Fruit fly (Drosophila melanogaster) whole organism, pupa: ENCODE measurements around the gene Ser7.
A peak's percentile ranks its signal among the peaks of the same experiment; 100 is the strongest.

Source experiments
- CG10348 ChIP-seq: fragments of 200-800 bp; sonication (Bioruptor generic); IDR thresholded peaks from 2 replicates; pipeline ENCODE4 v1.3.6; 2022; ENCODE audit warnings: missing biosample characterization, missing genetic modification characterization
- CG12605 ChIP-seq: fragments of 200-800 bp; sonication (Bioruptor generic); IDR thresholded peaks from 2 replicates; pipeline ENCODE4 v1.3.6; 2022; ENCODE audit warnings: missing biosample characterization, missing genetic modification characterization
- CG13204 ChIP-seq: fragments of 200-800 bp; sonication (Bioruptor generic); optimal IDR thresholded peaks from 2 replicates; lab custom pipeline; 2018; ENCODE audit warnings: missing biosample characterization, mild to moderate bottlenecking, missing genetic modification characterization, moderate library complexity
- CG14655 ChIP-seq: fragments of 200-800 bp; sonication (Bioruptor generic); optimal IDR thresholded peaks from 3 replicates; lab custom pipeline; 2017; ENCODE audit warnings: mild to moderate bottlenecking, missing biosample characterization, missing genetic modification reagents, missing genetic modification characterization
- CG15710 ChIP-seq: fragments of 200-800 bp; sonication (Bioruptor generic); optimal IDR thresholded peaks from 2 replicates; lab custom pipeline; 2018; ENCODE audit warnings: missing biosample characterization, mild to moderate bottlenecking, missing genetic modification characterization, moderate library complexity
- CG17806 ChIP-seq: fragments of 200-800 bp; sonication (Bioruptor generic); optimal IDR thresholded peaks from 2 replicates; lab custom pipeline; 2018; ENCODE audit warnings: missing biosample characterization, mild to moderate bottlenecking, missing genetic modification characterization, moderate library complexity
- CG32121 ChIP-seq: fragments of 200-800 bp; sonication (Bioruptor generic); IDR thresholded peaks from 2 replicates; pipeline ENCODE4 v1.3.6; 2022; ENCODE audit warnings: missing biosample characterization, missing genetic modification characterization
- CG34367 ChIP-seq: fragments of 200-800 bp; sonication (Bioruptor generic); optimal IDR thresholded peaks from 2 replicates; lab custom pipeline; 2018; ENCODE audit warnings: missing biosample characterization, mild to moderate bottlenecking, missing genetic modification characterization
- CG4496 ChIP-seq: fragments of 200-800 bp; sonication (Bioruptor generic); IDR thresholded peaks from 3 replicates; pipeline ENCODE4 v1.3.6; 2022; ENCODE audit warnings: missing biosample characterization, missing genetic modification characterization
- CG8159 ChIP-seq: fragments of 200-800 bp; sonication (Bioruptor generic); optimal IDR thresholded peaks from 3 replicates; lab custom pipeline; 2018; ENCODE audit warnings: missing biosample characterization, mild to moderate bottlenecking, missing genetic modification characterization, moderate library complexity
- CG8301 ChIP-seq: fragments of 200-800 bp; sonication (Bioruptor generic); optimal IDR thresholded peaks from 2 replicates; lab custom pipeline; 2018; ENCODE audit warnings: missing biosample characterization, mild to moderate bottlenecking, missing genetic modification characterization
- CG9948 ChIP-seq: fragments of 200-800 bp; sonication (Bioruptor generic); optimal IDR thresholded peaks from 2 replicates; lab custom pipeline; 2018; ENCODE audit warnings: missing biosample characterization, mild to moderate bottlenecking, missing genetic modification characterization, moderate library complexity
- D1 ChIP-seq: fragments of 200-800 bp; sonication (Bioruptor generic); optimal IDR thresholded peaks from 2 replicates; lab custom pipeline; 2018; ENCODE audit warnings: missing biosample characterization, mild to moderate bottlenecking, missing genetic modification characterization, moderate library complexity
- EcR ChIP-seq: fragments of 200-800 bp; sonication (Bioruptor generic); optimal IDR thresholded peaks from 3 replicates; lab custom pipeline; 2019; ENCODE audit warnings: missing biosample characterization, missing genetic modification characterization, mild to moderate bottlenecking, moderate library complexity, missing genetic modification reagents
- Ets98B ChIP-seq: fragments of 200-800 bp; sonication (Bioruptor generic); IDR thresholded peaks from 2 replicates; pipeline ENCODE4 v1.3.6; 2022; ENCODE audit warnings: missing biosample characterization, missing genetic modification characterization
- Pif1A ChIP-seq: fragments of 200-800 bp; sonication (Bioruptor generic); optimal IDR thresholded peaks from 3 replicates; lab custom pipeline; 2016; ENCODE audit warnings: missing biosample characterization, missing genetic modification characterization
- Pif1B ChIP-seq: fragments of 200-800 bp; sonication (Bioruptor generic); optimal IDR thresholded peaks from 3 replicates; lab custom pipeline; 2016; ENCODE audit warnings: missing biosample characterization, missing genetic modification characterization
- Snoo ChIP-seq: fragments of 200-800 bp; sonication (Bioruptor generic); optimal IDR thresholded peaks from 3 replicates; lab custom pipeline; 2017; ENCODE audit warnings: missing biosample characterization, mild to moderate bottlenecking, missing genetic modification characterization, inconsistent platforms
- fd96Ca ChIP-seq: fragments of 200-800 bp; sonication (Bioruptor generic); IDR thresholded peaks from 3 replicates; pipeline ENCODE4 v1.3.6; 2022; ENCODE audit warnings: missing biosample characterization, missing genetic modification characterization
- gl ChIP-seq: fragments of 200-800 bp; sonication (Bioruptor generic); optimal IDR thresholded peaks from 2 replicates; lab custom pipeline; 2018; ENCODE audit warnings: missing biosample characterization, mild to moderate bottlenecking, missing genetic modification characterization
- rn ChIP-seq: fragments of 200-800 bp; sonication (Bioruptor generic); IDR thresholded peaks from 2 replicates; pipeline ENCODE4 v1.3.6; 2022; ENCODE audit warnings: missing biosample characterization, missing genetic modification characterization

The Ser7 gene

DNA sequence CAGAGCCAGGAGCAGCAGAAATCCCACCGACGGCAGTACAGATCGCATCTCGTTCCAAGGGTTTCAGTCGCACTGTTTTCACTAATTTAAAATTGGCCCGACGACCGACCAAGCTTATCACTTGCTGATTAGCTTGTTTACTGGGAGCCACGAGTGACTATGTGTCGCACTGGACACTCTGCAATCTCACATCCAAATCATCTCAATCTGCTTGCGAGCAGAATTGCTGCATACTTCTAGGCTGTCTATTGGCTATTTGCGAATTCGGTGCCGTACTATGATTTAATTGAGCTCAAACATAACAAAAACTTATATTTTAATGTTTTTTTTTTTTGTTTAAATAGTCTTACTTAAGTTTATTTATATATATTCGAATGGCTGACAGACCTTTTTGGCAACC lies 8.9 kb downstream of the Ser7 start, which contains the start of gene CG32695:
CG32695 (minus strand) TSS at position 141 of the 400 bp plus-strand sequence.
- no peak for TF ChIP-seq Pif1B (GFP tag; lab: Kevin White, UChicago)
- TF ChIP-seq D1 (tag; lab: Kevin White, UChicago) = no peak
- TF ChIP-seq CG4496 (GFP tag; lab: Robert Waterston, UW) = no peak
- TF ChIP-seq Ets98B = no peak
- no peak for TF ChIP-seq CG17806
- TF ChIP-seq gl (tag; lab: Kevin White, UChicago) = no peak
- TF ChIP-seq CG15710 = no peak
- no peak for TF ChIP-seq CG13204 (GFP tag; lab: Kevin White, UChicago)
- no peak for TF ChIP-seq EcR (GFP tag; lab: Kevin White, UChicago)
- no peak for TF ChIP-seq Snoo (tag; lab: Kevin White, UChicago)
- no peak for TF ChIP-seq CG12605 (GFP tag; lab: Robert Waterston, UW)
- no peak for TF ChIP-seq CG10348 (GFP tag; lab: Robert Waterston, UW)
- no peak for TF ChIP-seq rn (GFP tag; lab: Robert Waterston, UW)
- TF ChIP-seq CG9948 (tag; lab: Kevin White, UChicago) = no peak

DNA sequence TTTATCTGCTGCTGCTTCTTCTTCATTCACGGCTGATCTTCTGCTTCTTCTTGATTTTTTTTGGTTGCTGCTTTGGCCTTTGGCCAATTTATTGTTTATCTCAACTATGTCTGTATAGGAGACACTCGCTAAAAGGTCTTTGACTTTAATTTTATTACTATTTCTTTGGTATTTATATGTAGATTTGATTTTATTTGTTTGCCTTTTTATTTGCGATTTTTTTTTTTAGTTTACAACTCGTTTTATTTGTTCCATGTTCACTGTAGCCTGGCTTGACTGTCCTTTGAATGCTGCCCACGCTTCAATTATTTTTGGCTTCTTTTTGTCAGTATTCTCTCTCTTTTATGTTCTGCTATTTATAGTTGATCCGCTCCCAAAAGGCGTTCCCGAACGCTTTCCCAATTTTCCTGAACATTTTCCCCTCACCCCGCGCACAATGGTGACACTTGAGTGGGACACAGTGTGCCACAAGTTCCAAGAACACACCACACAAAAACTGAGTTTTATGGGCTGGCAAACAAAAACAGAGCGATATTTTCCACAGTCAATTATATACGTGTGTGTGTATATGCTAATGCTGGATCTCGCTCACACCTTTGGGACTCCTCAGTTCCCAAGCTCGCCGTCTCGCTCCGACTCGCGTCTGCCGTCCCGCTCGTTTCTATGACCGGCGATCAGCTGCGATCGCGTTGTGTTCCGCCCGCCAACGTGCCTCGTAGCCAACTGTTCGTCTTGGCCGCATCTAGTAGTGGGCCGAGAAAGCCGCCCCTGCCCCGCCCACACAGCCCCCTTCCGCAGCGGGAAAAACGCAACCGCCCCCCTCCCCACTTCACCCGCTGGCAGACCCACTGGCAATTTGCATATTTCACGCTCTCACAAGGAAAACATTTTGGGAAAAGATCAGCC lies 11.2 kb downstream of the Ser7 start, which contains the start of gene CG15247:
CG15247 (minus strand) TSS at position 725 of the 906 bp plus-strand sequence.
- no peak for TF ChIP-seq CG17806
- peak; percentile 18 for TF ChIP-seq CG8301 (tag; lab: Kevin White, UChicago)
- no peak for TF ChIP-seq Pif1B (GFP tag; lab: Kevin White, UChicago)
- TF ChIP-seq Pif1A = peak; percentile 1
- peak; percentile 12 for TF ChIP-seq CG14655 (GFP tag; lab: Kevin White, UChicago)
- TF ChIP-seq CG15710 = no peak
- peak; percentile 39; the same call in 1 of the 2 replicates for TF ChIP-seq rn (GFP tag; lab: Robert Waterston, UW)
- TF ChIP-seq CG10348 (GFP tag; lab: Robert Waterston, UW) = 0 out of 2 replicates have a peak, but pooled peaks have one; percentile 19
- peak; percentile 81 for TF ChIP-seq Ets98B
- peak; percentile 25; the same call in 1 of the 2 replicates for TF ChIP-seq CG12605 (GFP tag; lab: Robert Waterston, UW)
- TF ChIP-seq CG32121 = peak; percentile 76; the same call in 1 of the 2 replicates
- no peak for TF ChIP-seq fd96Ca (GFP tag; lab: Robert Waterston, UW)
- TF ChIP-seq D1 (tag; lab: Kevin White, UChicago) = no peak
- peak; percentile 73 for TF ChIP-seq CG4496 (GFP tag; lab: Robert Waterston, UW)

DNA sequence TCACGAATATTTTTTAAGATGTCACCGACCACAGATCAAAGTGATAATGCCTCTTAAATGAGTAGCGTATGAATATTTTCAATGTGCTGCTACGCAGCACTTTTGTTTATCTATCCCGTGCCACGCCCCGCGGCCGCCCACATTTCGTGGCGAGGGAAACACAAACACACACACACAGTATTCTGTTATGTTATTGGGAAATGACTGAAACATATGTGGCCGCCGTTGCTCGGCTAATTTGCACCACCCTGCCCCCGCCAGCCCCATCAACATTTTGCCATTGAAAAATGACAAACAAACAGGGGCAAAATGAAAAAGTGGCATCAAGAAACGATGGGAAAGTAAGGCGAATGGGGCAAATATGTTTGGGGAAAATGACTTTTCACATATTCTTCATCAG lies 12.2 kb downstream of the Ser7 start:
- no peak for TF ChIP-seq CG8301 (tag; lab: Kevin White, UChicago)
- TF ChIP-seq CG14655 (GFP tag; lab: Kevin White, UChicago) = no peak
- TF ChIP-seq Pif1B (GFP tag; lab: Kevin White, UChicago) = no peak
- no peak for TF ChIP-seq D1 (tag; lab: Kevin White, UChicago)
- TF ChIP-seq CG8159 (tag; lab: Kevin White, UChicago) = no peak
- no peak for TF ChIP-seq Snoo (tag; lab: Kevin White, UChicago)
- TF ChIP-seq Ets98B = no peak
- no peak for TF ChIP-seq CG10348 (GFP tag; lab: Robert Waterston, UW)
- no peak for TF ChIP-seq CG12605 (GFP tag; lab: Robert Waterston, UW)
- TF ChIP-seq CG32121 = no peak
- TF ChIP-seq Pif1A = no peak
- no peak for TF ChIP-seq CG17806
- TF ChIP-seq CG15710 = no peak
- TF ChIP-seq CG9948 (tag; lab: Kevin White, UChicago) = no peak

- no peak for TF ChIP-seq Pif1B (GFP tag; lab: Kevin White, UChicago)
- no peak for TF ChIP-seq CG10348 (GFP tag; lab: Robert Waterston, UW)
- no peak for TF ChIP-seq fd96Ca (GFP tag; lab: Robert Waterston, UW)
- no peak for TF ChIP-seq CG8159 (tag; lab: Kevin White, UChicago)
- TF ChIP-seq Snoo (tag; lab: Kevin White, UChicago) = no peak
- TF ChIP-seq CG9948 (tag; lab: Kevin White, UChicago) = no peak
- TF ChIP-seq CG17806 = no peak
- TF ChIP-seq CG8301 (tag; lab: Kevin White, UChicago) = no peak
- TF ChIP-seq Pif1A = no peak
- TF ChIP-seq CG4496 (GFP tag; lab: Robert Waterston, UW) = no peak
- no peak for TF ChIP-seq Ets98B
- no peak for TF ChIP-seq CG14655 (GFP tag; lab: Kevin White, UChicago)
- no peak for TF ChIP-seq CG15710
- TF ChIP-seq EcR (GFP tag; lab: Kevin White, UChicago) = no peak
- no peak for TF ChIP-seq CG12605 (GFP tag; lab: Robert Waterston, UW)
- no peak for TF ChIP-seq D1 (tag; lab: Kevin White, UChicago)
- TF ChIP-seq CG34367 (tag; lab: Kevin White, UChicago) = no peak
- no peak for TF ChIP-seq gl (tag; lab: Kevin White, UChicago)
- TF ChIP-seq CG32121 = no peak
- TF ChIP-seq CG13204 (GFP tag; lab: Kevin White, UChicago) = no peak
- TF ChIP-seq, all 21 proteins: peak for 0
Measured at dm6 chrX:9878125-9878524, 13.1 kb downstream of the Ser7 start, which contains the start of gene CG1468. TSS of gene CG1468 (plus strand) at chrX:9878422.

- TF ChIP-seq CG10348 (GFP tag; lab: Robert Waterston, UW) (no peak), CG12605 (GFP tag; lab: Robert Waterston, UW) (no peak), CG9948 (tag; lab: Kevin White, UChicago) (no peak), CG8301 (tag; lab: Kevin White, UChicago) (no peak), CG15710 (no peak), Pif1B (GFP tag; lab: Kevin White, UChicago) (no peak), Snoo (tag; lab: Kevin White, UChicago) (no peak), Ets98B (no peak), EcR (GFP tag; lab: Kevin White, UChicago) (no peak), CG13204 (GFP tag; lab: Kevin White, UChicago) (no peak), D1 (tag; lab: Kevin White, UChicago) (no peak), CG4496 (GFP tag; lab: Robert Waterston, UW) (no peak), CG17806 (no peak), gl (tag; lab: Kevin White, UChicago) (no peak), CG32121 (no peak), CG34367 (tag; lab: Kevin White, UChicago) (no peak)
Measured at dm6 chrX:9879570-9879969, 14.5 kb downstream of the Ser7 start, which contains the start of gene CG9686. TSS of gene CG9686 (plus strand) at chrX:9879870.
